Worm (Caenorhabditis elegans) whole organism, midembryonic: Measurements from ENCODE around the gene hot-9.
"Not testable (repeated sequence)": the region's sequence is repeated elsewhere in the genome, so short reads cannot be mapped to it uniquely, and the experiment has no call there.

Experiments used
- T22C8.4 ChIP-seq: fragments of 200-800 bp; sonication (Bioruptor generic); IDR thresholded peaks from 2 replicates; pipeline ENCODE4 v1.3.6; 2022; ENCODE audit warnings: missing genetic modification characterization, missing compliant biosample characterization
- cog-1 ChIP-seq: sonication (generic microtip); optimal IDR thresholded peaks from 2 replicates; lab custom pipeline; 2016; ENCODE audit warnings: missing genetic modification characterization, missing compliant biosample characterization
- flt-1 ChIP-seq: fragments of 200-800 bp; sonication (Bioruptor generic); IDR thresholded peaks from 2 replicates; pipeline ENCODE4 v1.3.6; 2022; ENCODE audit warnings: missing genetic modification characterization, missing compliant biosample characterization
- klf-2 ChIP-seq: fragments of 200-800 bp; sonication (Bioruptor generic); conservative IDR thresholded peaks from 2 replicates; pipeline ENCODE4 v1.3.6; 2022; ENCODE audit warnings: missing genetic modification reagents, missing genetic modification characterization, missing compliant biosample characterization
- med-1 ChIP-seq: sonication (generic microtip); optimal IDR thresholded peaks from 2 replicates; lab custom pipeline; 2017; ENCODE audit warnings: missing genetic modification characterization, mild to moderate bottlenecking, missing compliant biosample characterization, antibody characterized with exemption, missing genetic modification reagents; ENCODE audit not compliant: insufficient read depth
- ref-1 ChIP-seq: fragments of 200-800 bp; sonication (Bioruptor generic); conservative IDR thresholded peaks from 2 replicates; pipeline ENCODE4 v1.3.6; 2022; ENCODE audit warnings: missing genetic modification reagents, missing genetic modification characterization, missing compliant biosample characterization
- tab-1 ChIP-seq: fragments of 200-800 bp; sonication (Bioruptor generic); IDR thresholded peaks from 2 replicates; pipeline ENCODE4 v1.3.6; 2022; ENCODE audit warnings: missing genetic modification characterization, missing compliant biosample characterization
- ztf-23 ChIP-seq: fragments of 200-800 bp; sonication (Bioruptor generic); IDR thresholded peaks from 2 replicates; pipeline ENCODE4 v1.3.6; 2022; ENCODE audit warnings: missing genetic modification reagents, missing genetic modification characterization, missing compliant biosample characterization
- ztf-29 ChIP-seq: fragments of 200-800 bp; sonication (Bioruptor generic); IDR thresholded peaks from 2 replicates; pipeline ENCODE4 v1.3.6; 2022; ENCODE audit warnings: missing genetic modification reagents, missing genetic modification characterization, missing compliant biosample characterization

hot-9 gene

DNA sequence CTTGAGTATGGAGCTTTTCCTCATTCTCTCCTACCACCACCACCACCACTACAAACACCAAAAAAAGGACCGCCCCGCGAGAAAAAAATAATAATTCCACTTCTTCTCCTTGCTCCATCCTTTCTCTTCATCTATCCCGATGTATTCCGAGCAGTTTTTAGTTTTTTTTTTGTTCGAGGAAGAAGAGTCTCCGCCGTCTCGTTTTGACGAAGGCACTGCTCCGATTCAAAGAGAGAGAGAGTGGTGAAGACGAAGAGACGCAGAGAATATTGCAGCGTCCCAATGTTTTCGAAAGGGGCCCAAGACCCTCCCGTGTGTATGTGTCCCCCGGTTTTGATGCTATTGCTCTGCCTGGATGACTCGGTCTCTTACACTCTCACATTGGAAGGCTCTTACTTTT, 35.8 kb upstream of the hot-9 start:
- TF ChIP-seq klf-2 (GFP tag; lab: Robert Waterston, UW), result no peak
- no peak for TF ChIP-seq ref-1 (GFP tag; lab: Robert Waterston, UW)
- TF ChIP-seq ztf-23 (GFP tag; lab: Robert Waterston, UW), result no peak
- TF ChIP-seq flt-1, result no peak
- no peak for TF ChIP-seq med-1 (GFP tag; lab: Kevin White, UChicago)
- no peak for TF ChIP-seq T22C8.4 (GFP tag; lab: Robert Waterston, UW)
- no peak for TF ChIP-seq cog-1 (tag; lab: Kevin White, UChicago)
- no peak for TF ChIP-seq tab-1

ce11 chrIV:5078846-5079245, 33.6 kb upstream of the hot-9 start:
- TF ChIP-seq cog-1 (tag; lab: Kevin White, UChicago) (peak; percentile 2), klf-2 (GFP tag; lab: Robert Waterston, UW) (no peak)

DNA sequence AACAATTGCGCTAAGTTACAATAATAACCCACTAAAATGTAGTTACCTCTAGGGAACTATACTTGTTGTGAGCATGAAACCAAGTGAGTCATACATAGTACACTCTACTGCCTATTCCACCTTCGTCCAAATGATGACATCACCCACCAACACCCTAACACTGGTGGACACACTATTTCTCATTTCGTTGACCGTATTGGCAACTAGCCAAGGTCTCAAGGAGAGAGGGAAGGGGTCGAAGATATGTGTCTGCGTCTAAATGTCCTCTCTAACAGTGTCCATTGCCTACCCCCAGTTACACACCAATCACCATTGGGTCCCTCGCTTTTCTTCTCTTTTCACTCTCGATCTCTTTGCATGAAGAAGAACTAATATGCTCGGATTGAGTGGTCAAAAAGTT, 32.6 kb upstream of the hot-9 start:
- TF ChIP-seq T22C8.4 (GFP tag; lab: Robert Waterston, UW), result no peak
- no peak for TF ChIP-seq flt-1
- TF ChIP-seq tab-1, result 0 out of 2 replicates have a peak, but pooled peaks have one; percentile 22
- TF ChIP-seq cog-1 (tag; lab: Kevin White, UChicago), result no peak
- TF ChIP-seq med-1 (GFP tag; lab: Kevin White, UChicago), result no peak
- TF ChIP-seq ztf-29 (GFP tag; lab: Robert Waterston, UW), result no peak
- TF ChIP-seq ref-1 (GFP tag; lab: Robert Waterston, UW), result no peak

- TF ChIP-seq klf-2 (GFP tag; lab: Robert Waterston, UW), result no peak
- no peak for TF ChIP-seq T22C8.4 (GFP tag; lab: Robert Waterston, UW)
- no peak for TF ChIP-seq ztf-29 (GFP tag; lab: Robert Waterston, UW)
- no peak for TF ChIP-seq flt-1
- TF ChIP-seq med-1 (GFP tag; lab: Kevin White, UChicago), result no peak
- no peak for TF ChIP-seq ztf-23 (GFP tag; lab: Robert Waterston, UW)
- no peak for TF ChIP-seq tab-1
- TF ChIP-seq cog-1 (tag; lab: Kevin White, UChicago), result no peak
- no peak for TF ChIP-seq ref-1 (GFP tag; lab: Robert Waterston, UW)
These were observed 31.3 kb upstream of the hot-9 start for ce11 chrIV:5076607-5077006.

DNA sequence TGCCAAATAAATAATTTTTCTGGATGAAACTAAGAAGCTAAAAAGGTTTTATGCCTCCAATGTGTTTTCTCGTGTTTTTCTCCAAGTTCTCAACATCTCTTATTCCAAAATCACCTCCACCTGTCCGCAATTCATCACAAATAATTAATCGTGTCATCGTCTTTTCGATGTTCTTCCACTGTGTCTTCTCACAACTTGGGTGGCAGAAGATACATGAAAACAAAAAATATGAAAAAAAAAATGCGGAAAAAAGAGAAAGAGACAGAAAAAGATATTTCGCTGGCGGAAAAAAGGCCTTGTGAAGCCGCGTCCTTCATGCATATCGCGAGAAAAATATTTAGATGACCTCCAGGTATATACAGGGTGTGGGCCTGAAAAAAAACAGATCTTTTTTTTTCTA, 28.5 kb upstream of the hot-9 start:
- TF ChIP-seq T22C8.4 (GFP tag; lab: Robert Waterston, UW), result no peak

ce11 chrIV:5070593-5070992, 25.3 kb upstream of the hot-9 start, which contains the start of gene C02B10.6:
Gene C02B10.6, plus strand, starts transcription at chrIV:5070893.
- TF ChIP-seq ztf-29 (GFP tag; lab: Robert Waterston, UW); ztf-23 (GFP tag; lab: Robert Waterston, UW); cog-1 (tag; lab: Kevin White, UChicago): not testable (repeated sequence)

DNA sequence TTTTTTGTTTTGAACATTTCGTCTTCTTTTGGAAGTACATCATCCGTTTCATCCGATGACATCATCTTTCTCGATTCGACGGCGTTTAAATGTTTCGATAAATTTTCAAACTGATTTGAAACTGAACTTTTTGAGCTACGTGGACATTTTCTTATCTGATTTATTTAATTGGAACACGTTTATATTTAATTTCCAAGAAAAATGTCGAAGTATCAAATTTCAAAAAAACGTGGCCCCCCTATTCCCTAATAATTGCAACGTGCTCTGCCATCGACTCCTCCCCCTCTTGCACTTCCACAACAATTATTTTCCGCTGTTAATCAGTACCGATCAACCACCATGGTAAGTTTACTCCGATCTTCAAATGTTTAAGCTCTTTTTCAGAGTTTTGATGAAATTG, 23.3 kb upstream of the hot-9 start, which contains the start of the genes R13H9.6 and rmd-6:
R13H9.6 (minus strand) TSS at position 101 of the 400 bp plus-strand sequence.
rmd-6 (plus strand) TSS at position 305 of the 400 bp plus-strand sequence.
- not testable (repeated sequence) for TF ChIP-seq cog-1 (tag; lab: Kevin White, UChicago); tab-1; klf-2 (GFP tag; lab: Robert Waterston, UW)

ce11 chrIV:5066887-5067286, 21.6 kb upstream of the hot-9 start, which contains the start of gene ttbk-2.2:
Gene ttbk-2.2, minus strand, starts transcription at chrIV:5066987.
- TF ChIP-seq T22C8.4, ztf-23, ztf-29 (GFP tag; lab: Robert Waterston, UW): not testable (repeated sequence)

- not testable (repeated sequence) for TF ChIP-seq ztf-29 (GFP tag; lab: Robert Waterston, UW); flt-1; cog-1 (tag; lab: Kevin White, UChicago)
These were observed 19.7 kb upstream of the hot-9 start, which contains the start of gene msp-53 for ce11 chrIV:5064961-5065360. Gene msp-53, minus strand, starts transcription at chrIV:5065061.

ce11 chrIV:5063297-5063696, 18.0 kb upstream of the hot-9 start:
- TF ChIP-seq klf-2 (GFP tag; lab: Robert Waterston, UW) (no peak), T22C8.4 (GFP tag; lab: Robert Waterston, UW) (no peak), ztf-23 (GFP tag; lab: Robert Waterston, UW) (no peak), ztf-29 (GFP tag; lab: Robert Waterston, UW) (no peak), flt-1 (no peak)

DNA sequence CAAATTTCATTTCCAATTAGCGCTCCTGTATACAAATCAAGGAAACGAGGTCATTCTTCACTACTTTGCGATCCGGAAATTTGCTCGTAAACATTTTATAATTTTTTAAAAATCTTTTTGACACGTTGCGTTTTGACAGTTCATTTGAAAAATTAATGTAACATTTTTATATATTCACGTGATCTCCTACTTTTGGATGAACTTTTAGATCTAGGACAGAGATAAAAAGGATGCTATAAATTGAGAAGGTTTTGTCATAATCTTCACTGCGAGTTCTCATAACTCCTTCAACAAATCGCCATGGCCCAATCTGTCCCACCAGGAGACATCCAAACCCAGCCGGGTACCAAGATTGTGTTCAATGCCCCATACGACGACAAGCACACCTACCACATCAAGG, 17.0 kb upstream of the hot-9 start, which contains the start of gene msp-57:
msp-57 (plus strand) TSS at position 301 of the 400 bp plus-strand sequence.
- not testable (repeated sequence) for TF ChIP-seq ztf-29 (GFP tag; lab: Robert Waterston, UW); tab-1; flt-1
